Fruit fly (Drosophila melanogaster) S2 (cell line): ENCODE data around the gene CG9592.

Source experiments
- CG8478 ChIP-seq: fragments of >200 bp; optimal IDR thresholded peaks from 2 replicates; lab custom pipeline; 2018
- CTCF ChIP-seq, 2 experiments: fragments of >200 bp; optimal IDR thresholded peaks; 2 replicates each; lab custom pipeline; 2018

The CG9592 gene

DNA sequence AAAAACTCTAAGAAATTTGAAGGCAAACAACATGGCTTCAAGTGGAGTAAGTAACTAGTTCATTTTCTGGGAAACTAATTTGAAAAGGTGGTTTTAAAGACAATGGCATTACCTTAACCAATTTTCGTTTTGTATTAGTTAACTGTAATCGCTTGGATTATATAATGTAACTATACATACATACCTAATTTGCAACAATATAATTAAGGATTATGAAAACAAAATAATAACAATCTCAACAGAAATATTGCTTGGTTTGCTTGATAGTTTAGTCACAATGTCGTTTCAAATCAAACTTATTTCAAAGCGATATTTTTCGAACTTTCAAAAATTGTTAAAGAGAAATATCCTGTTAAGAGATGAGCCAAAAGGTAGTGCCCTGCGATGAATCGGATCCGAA lies at the start of gene CG9592:
Gene CG9592 (plus strand): TSS at position 301 of the 400 bp plus-strand sequence.
- TF ChIP-seq CTCF (optimal IDR thresholded peaks at IDR 0.05; lab: Kevin White, UChicago) (no peak), CG8478 (lab: Kevin White, UChicago) (no peak)

DNA sequence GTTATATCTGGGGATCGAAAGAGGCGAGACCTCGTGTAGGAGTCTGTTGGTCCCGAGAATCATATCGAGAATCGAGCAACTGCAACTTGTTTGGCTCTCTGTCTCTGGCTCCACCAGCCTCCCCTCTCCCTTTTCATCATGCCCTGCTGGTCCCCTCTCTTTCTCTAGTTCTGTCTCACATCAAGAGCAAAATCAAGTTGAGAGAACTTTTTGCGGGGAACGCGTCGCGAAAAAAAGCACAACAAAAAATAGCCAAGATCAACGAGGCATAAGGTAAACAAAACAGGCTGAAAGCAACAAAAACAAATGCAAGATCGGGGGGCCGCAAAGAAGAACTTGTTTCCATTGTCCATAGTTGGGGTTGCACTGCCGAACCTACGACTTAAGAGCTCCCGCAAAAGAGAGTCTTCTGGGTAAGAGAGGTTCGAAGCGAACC lies 40.8 kb upstream of the CG9592 start:
- TF ChIP-seq CG8478 (lab: Kevin White, UChicago) (no peak), CTCF (optimal IDR thresholded peaks at IDR 0.05; lab: Kevin White, UChicago) (no peak)

DNA sequence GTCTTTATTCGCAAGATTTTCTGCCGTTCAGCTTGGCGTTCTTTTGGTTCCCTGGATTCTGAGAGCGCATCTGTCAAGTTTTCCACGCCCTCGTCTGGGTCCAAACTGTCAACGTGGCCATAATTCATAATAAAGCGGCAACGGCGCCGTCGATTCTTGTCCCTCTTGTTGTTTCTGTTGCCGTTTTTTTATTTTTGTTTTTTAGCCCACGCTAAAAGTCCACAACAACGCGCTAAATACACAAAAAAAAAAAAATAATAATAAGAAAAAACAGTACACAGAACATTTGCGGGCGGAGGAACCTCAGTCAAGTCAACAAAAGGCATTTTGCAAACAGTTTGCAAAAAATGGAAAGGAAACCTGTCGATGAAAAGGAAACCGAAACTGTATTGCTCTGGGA lies 36.2 kb upstream of the CG9592 start:
- TF ChIP-seq CG8478 (lab: Kevin White, UChicago) (no peak), CTCF (optimal IDR thresholded peaks at IDR 0.05; lab: Kevin White, UChicago) (no peak)

DNA sequence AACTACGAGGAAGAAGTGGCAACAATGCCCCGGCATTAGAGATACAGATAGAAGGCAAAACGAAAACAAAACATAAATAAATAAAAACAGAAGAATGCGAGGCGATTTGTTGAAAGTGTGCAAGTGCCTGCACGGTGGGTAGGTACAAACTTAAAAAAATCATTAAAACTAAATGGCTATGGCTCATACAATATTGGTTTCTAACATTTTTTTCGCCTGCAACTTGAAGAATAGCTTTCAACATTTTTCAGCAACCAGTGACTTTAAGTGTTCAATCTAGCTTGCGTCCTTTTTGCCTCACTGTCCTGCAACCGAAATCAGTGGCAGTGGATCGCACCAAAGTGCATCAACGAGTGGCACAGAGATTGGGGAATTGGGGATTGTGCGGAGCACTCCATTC lies 34.7 kb upstream of the CG9592 start:
- TF ChIP-seq CTCF (optimal IDR thresholded peaks at IDR 0.05; lab: Kevin White, UChicago) (no peak), CG8478 (lab: Kevin White, UChicago) (no peak)

DNA sequence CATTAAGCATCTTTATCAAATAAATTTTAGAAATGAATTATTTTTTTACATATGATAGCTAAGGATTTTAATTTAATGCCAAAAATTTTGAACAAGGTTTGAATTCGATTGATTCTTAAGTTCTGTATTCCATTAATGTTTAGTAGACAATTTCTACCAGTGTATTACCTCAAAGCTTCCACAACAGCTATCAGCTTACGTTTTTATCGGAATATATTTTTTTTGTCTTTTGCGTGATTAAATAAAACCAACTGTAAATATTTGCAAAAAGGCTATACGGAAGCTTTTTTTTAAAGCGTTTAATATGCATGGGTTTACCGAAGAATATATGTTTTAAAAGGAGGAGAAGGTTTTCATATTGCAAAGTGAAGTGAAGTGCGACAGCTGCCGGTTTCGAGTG lies 32.2 kb upstream of the CG9592 start:
- TF ChIP-seq CTCF (optimal IDR thresholded peaks at IDR 0.05; lab: Kevin White, UChicago) (no peak), CG8478 (lab: Kevin White, UChicago) (no peak)

DNA sequence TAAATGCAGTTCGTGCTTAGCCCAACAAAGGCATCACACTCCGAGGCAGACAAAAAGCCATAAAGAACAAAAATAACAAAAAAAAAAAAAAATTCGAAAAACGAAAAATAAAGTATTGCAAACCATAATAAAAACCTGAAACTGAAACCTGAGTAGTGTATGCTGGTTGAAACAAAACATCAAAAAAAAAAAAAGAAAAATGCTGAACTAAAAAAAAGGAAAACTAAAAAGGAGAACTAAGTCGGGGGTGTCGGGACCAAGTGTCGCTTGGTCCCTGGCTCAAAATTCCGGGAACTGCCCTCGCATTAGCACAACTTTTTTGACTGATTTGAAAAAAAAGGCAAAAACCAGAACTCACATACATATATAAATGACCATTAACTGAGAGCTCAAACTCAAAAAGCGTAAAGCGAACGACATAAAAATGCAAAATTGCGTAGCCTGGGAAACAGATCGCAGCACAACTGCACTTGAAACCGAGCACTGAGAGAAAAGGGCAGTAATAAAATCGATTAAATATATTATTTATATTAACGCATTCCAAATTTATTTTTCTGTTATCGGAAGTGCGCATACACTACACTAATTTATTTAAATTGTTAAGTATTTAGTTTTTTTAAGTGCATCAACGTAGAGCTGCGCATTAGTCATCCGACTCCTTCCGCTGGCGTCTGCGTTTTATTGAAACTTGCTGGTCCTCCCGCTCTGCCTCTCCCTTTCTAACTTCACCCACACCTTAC lies 30.8 kb upstream of the CG9592 start:
- TF ChIP-seq CG8478 (lab: Kevin White, UChicago), result no peak
- no peak for TF ChIP-seq CTCF (optimal IDR thresholded peaks at IDR 0.05; lab: Kevin White, UChicago)

DNA sequence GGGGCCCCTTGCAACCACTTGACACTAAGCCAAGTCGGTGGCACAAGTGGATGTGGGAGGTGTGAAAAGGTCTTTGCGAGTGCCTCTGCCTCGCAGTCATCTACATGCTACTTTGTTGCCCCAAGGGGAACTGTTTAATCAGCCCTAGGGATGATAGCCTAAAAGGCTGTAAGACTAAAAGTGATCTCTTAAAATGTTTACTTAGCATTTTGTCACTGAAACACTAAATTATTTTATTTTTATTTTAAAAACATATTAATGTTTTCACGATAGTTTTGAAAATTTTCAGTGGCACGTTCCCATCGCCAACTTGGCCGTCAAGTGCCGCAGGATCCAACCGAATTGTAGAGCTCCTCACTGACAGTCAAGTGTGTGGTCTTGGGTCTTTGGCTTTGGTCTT lies 20.1 kb upstream of the CG9592 start:
- no peak for TF ChIP-seq CTCF (optimal IDR thresholded peaks at IDR 0.05; lab: Kevin White, UChicago)
- no peak for TF ChIP-seq CG8478 (lab: Kevin White, UChicago)

DNA sequence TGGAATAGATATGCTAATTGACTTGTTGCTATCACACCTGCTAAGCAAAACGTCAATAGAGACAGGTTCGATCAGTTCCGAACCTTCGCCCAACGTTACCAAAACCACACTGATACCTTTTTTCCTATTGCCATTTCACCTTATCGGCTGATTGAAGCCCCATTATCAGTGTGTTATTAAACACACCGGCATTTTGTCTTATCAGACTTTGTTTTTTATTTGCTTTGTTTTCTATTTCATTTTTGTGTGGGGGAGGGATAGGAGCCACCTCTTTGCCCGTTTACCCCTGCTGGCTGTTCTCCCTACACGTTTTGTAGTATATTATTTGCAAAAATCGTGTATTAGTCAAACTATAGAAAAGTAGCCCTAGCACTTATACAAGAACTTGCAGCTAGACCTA lies 7.6 kb upstream of the CG9592 start:
- TF ChIP-seq CG8478 (lab: Kevin White, UChicago) (no peak), CTCF (optimal IDR thresholded peaks at IDR 0.05; lab: Kevin White, UChicago) (no peak)

DNA sequence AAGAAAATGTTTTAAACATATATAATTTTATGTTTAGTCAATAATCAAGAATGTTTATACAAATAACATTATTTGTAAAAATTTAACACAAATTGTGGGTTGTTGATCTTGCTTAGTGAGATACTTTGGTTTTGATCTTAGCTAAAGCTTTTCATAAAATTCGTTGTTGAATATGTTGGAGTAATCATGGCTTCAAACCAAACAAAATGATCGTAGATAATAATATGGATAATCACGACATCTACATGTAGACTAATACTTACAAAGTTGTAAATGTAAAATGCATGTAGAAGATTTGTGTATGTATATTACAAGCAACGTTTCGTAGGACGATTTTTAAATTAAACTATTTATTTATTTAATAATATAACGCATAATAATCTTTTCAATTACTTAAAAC lies 4.3 kb upstream of the CG9592 start:
- TF ChIP-seq CG8478 (lab: Kevin White, UChicago), result no peak
- peak; percentile 29 to 57 for TF ChIP-seq CTCF (optimal IDR thresholded peaks at IDR 0.05; lab: Kevin White, UChicago)

DNA sequence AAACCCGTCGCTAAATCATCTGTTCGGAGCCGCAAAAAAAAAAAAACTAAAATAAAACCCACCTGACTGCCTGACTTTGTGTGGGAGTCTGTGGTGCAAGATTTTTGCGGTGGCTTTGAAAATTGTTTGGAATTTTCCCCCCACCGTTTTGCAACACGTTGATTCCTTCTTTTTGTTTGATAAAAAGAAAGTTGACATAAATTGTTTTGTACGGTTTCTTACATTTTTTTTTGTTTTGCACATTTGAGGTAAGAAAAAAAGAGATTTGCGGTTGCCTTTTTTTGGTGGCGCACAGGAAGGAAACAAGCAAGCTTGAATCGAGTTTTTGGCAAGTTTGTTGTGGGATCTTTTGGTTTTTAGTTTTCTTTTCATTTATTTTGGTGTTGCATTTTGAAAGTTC lies 1.9 kb upstream of the CG9592 start:
- TF ChIP-seq CTCF (optimal IDR thresholded peaks at IDR 0.05; lab: Kevin White, UChicago) (no peak), CG8478 (lab: Kevin White, UChicago) (no peak)

DNA sequence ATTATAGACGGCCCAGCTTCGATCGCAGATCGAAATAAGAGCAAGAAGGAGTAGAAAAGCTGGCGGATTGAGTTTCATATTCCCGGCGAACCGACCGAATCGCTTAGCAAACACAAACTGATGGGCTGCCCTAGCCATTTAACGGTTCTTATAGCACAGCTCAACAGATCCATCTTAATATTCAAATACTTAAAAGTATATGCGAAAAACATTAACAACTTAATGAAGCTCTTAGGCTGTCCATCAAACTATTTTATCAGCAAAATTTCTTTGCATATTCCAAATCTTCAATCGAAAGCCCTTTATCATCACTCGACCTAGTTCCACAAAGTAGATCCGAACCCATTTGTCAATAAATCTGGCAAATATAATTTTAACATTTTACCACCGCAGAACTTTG lies 4.0 kb downstream of the CG9592 start, which contains the start of gene CG4613:
Gene CG4613 (minus strand): TSS at position 101 of the 400 bp plus-strand sequence.
- TF ChIP-seq CTCF (optimal IDR thresholded peaks at IDR 0.05; lab: Kevin White, UChicago), result no peak
- no peak for TF ChIP-seq CG8478 (lab: Kevin White, UChicago)

DNA sequence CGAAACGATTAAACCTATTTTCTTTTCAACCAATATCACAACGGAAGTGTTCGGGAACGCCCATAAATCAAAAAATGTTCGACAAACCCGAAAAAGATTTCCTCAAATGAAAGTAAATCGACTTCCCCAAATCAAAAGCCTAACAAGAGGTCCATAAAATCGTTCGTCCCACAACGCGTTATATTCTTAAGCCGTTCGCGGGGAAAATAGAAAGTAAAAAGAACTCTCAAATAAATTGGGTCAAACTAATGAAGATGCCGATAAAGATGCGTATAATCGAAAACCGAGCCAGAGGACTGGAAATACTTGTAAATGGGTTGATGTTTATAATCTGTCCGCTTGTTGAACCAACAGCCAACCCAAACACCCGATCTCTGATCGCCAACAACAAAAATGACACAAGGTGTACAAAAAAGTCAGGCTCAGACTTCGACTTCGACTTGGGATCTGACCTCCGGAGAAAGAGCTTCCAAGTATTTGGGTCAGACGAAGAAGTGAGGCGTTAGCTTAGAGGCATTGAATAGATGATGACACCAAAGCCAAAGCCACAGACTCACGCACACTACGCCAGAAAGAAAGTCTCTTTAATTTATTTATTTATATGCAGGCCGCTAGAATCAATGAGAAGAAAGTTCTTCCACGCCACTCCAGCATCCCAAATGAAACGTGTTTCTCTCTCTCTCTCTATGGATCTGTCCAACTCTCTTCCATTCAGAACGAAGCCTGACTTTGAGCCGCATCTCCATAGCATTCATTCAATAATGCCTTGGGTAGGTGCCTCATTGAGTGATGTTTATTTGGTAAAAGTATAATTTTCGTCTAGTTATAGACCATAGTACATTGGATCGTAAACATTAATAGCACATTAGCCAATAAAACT lies 5.1 kb downstream of the CG9592 start:
- no peak for TF ChIP-seq CG8478 (lab: Kevin White, UChicago)
- TF ChIP-seq CTCF (optimal IDR thresholded peaks at IDR 0.05; lab: Kevin White, UChicago), result no peak

DNA sequence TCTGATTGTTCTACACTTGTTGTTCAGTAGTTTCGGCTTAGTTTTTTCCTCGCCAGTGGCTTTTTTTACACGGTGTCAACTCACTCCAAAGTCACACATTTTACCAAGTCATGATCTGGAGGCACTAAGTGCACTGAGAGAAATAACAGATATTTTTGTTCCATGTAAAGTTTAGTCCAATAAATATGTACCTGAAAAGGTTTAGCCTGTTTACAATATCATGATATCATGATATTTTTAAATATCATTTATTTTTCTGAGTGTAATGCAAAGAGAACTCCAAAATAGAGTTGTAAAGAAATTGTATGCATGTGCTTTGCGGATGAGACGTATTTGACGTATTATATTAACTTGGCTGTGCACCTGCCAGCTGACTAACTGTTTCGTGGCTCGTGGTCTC lies 14.2 kb downstream of the CG9592 start:
- TF ChIP-seq CTCF (optimal IDR thresholded peaks at IDR 0.05; lab: Kevin White, UChicago), result no peak
- TF ChIP-seq CG8478 (lab: Kevin White, UChicago), result no peak

DNA sequence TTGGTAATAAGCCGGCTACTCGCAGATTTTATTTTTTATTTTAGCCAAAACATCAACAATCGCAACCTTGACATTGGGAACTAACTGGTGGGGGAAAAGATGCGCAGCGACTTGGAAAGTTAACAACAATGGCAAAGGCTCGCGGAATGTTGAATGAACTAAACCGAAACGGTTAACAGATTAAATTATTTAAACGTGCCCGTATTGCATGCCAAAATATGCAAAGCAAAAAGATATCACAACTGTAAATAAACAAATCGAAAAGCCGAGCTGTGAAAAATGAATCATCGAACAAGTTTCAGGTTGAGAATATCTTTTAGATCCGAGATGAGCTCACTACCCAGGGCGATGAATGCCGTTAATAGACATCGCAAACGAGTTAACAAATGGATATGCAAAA lies 15.5 kb downstream of the CG9592 start:
- TF ChIP-seq CTCF (optimal IDR thresholded peaks at IDR 0.05; lab: Kevin White, UChicago), result no peak
- TF ChIP-seq CG8478 (lab: Kevin White, UChicago), result no peak

DNA sequence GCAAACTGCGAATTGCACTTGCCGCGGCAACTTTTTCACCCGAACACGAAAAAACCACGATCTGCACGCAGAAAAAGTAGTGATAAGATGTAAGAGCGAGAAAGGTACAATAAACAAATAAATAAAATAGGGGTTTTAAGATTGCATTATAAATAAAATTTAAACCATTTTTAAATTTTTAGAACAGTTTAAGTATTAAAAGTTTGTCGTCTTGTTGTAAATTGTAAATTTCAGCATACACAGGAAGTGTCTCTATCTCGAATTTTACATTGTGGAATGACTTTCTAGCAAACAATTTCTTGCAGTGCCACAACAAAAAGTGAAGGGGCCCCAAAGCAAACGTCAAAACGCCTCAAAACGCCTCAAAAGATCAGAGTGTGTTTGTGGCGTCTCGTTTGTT lies 17.0 kb downstream of the CG9592 start:
- TF ChIP-seq CTCF (optimal IDR thresholded peaks at IDR 0.05; lab: Kevin White, UChicago) (no peak), CG8478 (lab: Kevin White, UChicago) (no peak)
